Fruit fly (Drosophila melanogaster) whole organism, prepupa: Measurements from ENCODE around the gene gce.

Experiments used
- Blimp-1 ChIP-seq: fragments of 200-800 bp; sonication (Bioruptor generic); optimal IDR thresholded peaks from 3 replicates; lab custom pipeline; 2017; ENCODE audit warnings: missing biosample characterization, missing genetic modification characterization, mild to moderate bottlenecking, moderate library complexity, missing genetic modification reagents
- CG10669 ChIP-seq: fragments of 200-800 bp; sonication (Bioruptor generic); optimal IDR thresholded peaks from 3 replicates; lab custom pipeline; 2018; ENCODE audit warnings: missing biosample characterization, mild to moderate bottlenecking, missing genetic modification characterization, moderate library complexity
- CG11294 ChIP-seq: fragments of 200-800 bp; sonication (Bioruptor generic); IDR thresholded peaks from 2 replicates; pipeline ENCODE4 v1.3.6; 2022; ENCODE audit warnings: missing biosample characterization, missing genetic modification characterization
- CG11762 ChIP-seq: fragments of 200-800 bp; sonication (Bioruptor generic); optimal IDR thresholded peaks from 3 replicates; lab custom pipeline; 2016; ENCODE audit warnings: missing biosample characterization, missing genetic modification characterization; ENCODE audit not compliant: insufficient read depth
- CG15336 ChIP-seq: fragments of 200-800 bp; sonication (Bioruptor generic); IDR thresholded peaks from 2 replicates; pipeline ENCODE4 v1.3.6; 2022; ENCODE audit warnings: missing biosample characterization, missing genetic modification characterization
- CG1621 ChIP-seq: fragments of 200-800 bp; sonication (Bioruptor generic); optimal IDR thresholded peaks from 3 replicates; lab custom pipeline; 2018; ENCODE audit warnings: missing biosample characterization, mild to moderate bottlenecking, missing genetic modification characterization
- CG16779 ChIP-seq: fragments of 200-800 bp; sonication (Bioruptor generic); optimal IDR thresholded peaks from 3 replicates; lab custom pipeline; 2017; ENCODE audit warnings: missing biosample characterization, mild to moderate bottlenecking, missing genetic modification characterization
- CG3919 ChIP-seq: fragments of 200-800 bp; sonication (Bioruptor generic); optimal IDR thresholded peaks from 3 replicates; lab custom pipeline; 2016; ENCODE audit warnings: missing biosample characterization, missing genetic modification characterization
- CG6163 ChIP-seq: fragments of 200-800 bp; sonication (Bioruptor generic); IDR thresholded peaks from 3 replicates; pipeline ENCODE4 v1.3.6; 2022; ENCODE audit warnings: missing biosample characterization, missing genetic modification characterization
- CG6276 ChIP-seq: fragments of 200-800 bp; sonication (Bioruptor generic); optimal IDR thresholded peaks from 2 replicates; lab custom pipeline; 2017; ENCODE audit warnings: missing biosample characterization, mild to moderate bottlenecking, missing genetic modification characterization
- CG6792 ChIP-seq: fragments of 200-800 bp; sonication (Bioruptor generic); optimal IDR thresholded peaks from 3 replicates; lab custom pipeline; 2016; ENCODE audit warnings: missing biosample characterization, missing genetic modification characterization
- CG6808 ChIP-seq: fragments of 200-800 bp; sonication (Bioruptor generic); optimal IDR thresholded peaks from 3 replicates; lab custom pipeline; 2017; ENCODE audit warnings: missing biosample characterization, missing genetic modification characterization, mild to moderate bottlenecking, moderate library complexity, missing genetic modification reagents
- CG6854 ChIP-seq: fragments of 200-800 bp; sonication (Bioruptor generic); optimal IDR thresholded peaks from 2 replicates; lab custom pipeline; 2017; ENCODE audit warnings: missing biosample characterization, mild to moderate bottlenecking, missing genetic modification characterization
- CG8119 ChIP-seq: fragments of 200-800 bp; sonication (Bioruptor generic); IDR thresholded peaks from 3 replicates; pipeline ENCODE4 v1.3.6; 2022; ENCODE audit warnings: missing biosample characterization, missing genetic modification characterization
- CG8319 ChIP-seq: fragments of 200-800 bp; sonication (Bioruptor generic); optimal IDR thresholded peaks from 3 replicates; lab custom pipeline; 2016; ENCODE audit warnings: missing biosample characterization, missing genetic modification characterization
- CG9139 ChIP-seq: fragments of 200-800 bp; sonication (Bioruptor generic); optimal IDR thresholded peaks from 3 replicates; lab custom pipeline; 2017; ENCODE audit warnings: missing biosample characterization, mild to moderate bottlenecking, missing genetic modification characterization
- Eip75B ChIP-seq: fragments of 200-800 bp; sonication (Bioruptor generic); optimal IDR thresholded peaks from 3 replicates; lab custom pipeline; 2016; ENCODE audit warnings: missing biosample characterization, missing genetic modification characterization
- Eip78C ChIP-seq: fragments of 200-800 bp; sonication (Bioruptor generic); peaks from one replicate; lab custom pipeline; 2016; ENCODE audit warnings: missing biosample characterization, missing genetic modification characterization
- Eip93F ChIP-seq: fragments of 200-800 bp; sonication (Bioruptor generic); optimal IDR thresholded peaks from 2 replicates; lab custom pipeline; 2016; ENCODE audit warnings: missing biosample characterization, mild to moderate bottlenecking, missing genetic modification characterization
- Ets21C ChIP-seq: fragments of 200-800 bp; sonication (Bioruptor generic); optimal IDR thresholded peaks from 3 replicates; lab custom pipeline; 2016; ENCODE audit warnings: missing biosample characterization, missing genetic modification characterization
- Ets96B ChIP-seq: fragments of 200-800 bp; optimal IDR thresholded peaks from 2 replicates; lab custom pipeline; 2019; ENCODE audit warnings: missing biosample characterization, mild to moderate bottlenecking, missing genetic modification characterization, moderate library complexity
- Gug ChIP-seq: fragments of 200-800 bp; sonication (Bioruptor generic); IDR thresholded peaks from 2 replicates; pipeline ENCODE4 v1.3.6; 2022; ENCODE audit warnings: missing biosample characterization, missing genetic modification characterization
- Hr38 ChIP-seq: sonication (Bioruptor generic); optimal IDR thresholded peaks from 2 replicates; lab custom pipeline; 2016; ENCODE audit warnings: missing biosample characterization, missing genetic modification characterization
- Hr39 ChIP-seq: fragments of 200-800 bp; sonication (Bioruptor generic); optimal IDR thresholded peaks from 2 replicates; lab custom pipeline; 2016; ENCODE audit warnings: missing biosample characterization, missing genetic modification characterization
- Hr4 ChIP-seq: fragments of 200-800 bp; sonication (Bioruptor generic); optimal IDR thresholded peaks from 3 replicates; lab custom pipeline; 2016; ENCODE audit warnings: missing biosample characterization, missing genetic modification characterization
- Lpt ChIP-seq: fragments of 200-800 bp; sonication (Bioruptor generic); optimal IDR thresholded peaks from 3 replicates; lab custom pipeline; 2016; ENCODE audit warnings: missing biosample characterization, missing genetic modification characterization
- OdsH ChIP-seq: fragments of 200-800 bp; sonication (Bioruptor generic); optimal IDR thresholded peaks from 3 replicates; lab custom pipeline; 2016; ENCODE audit warnings: missing biosample characterization, missing genetic modification characterization
- Smox ChIP-seq: fragments of 200-800 bp; sonication (Bioruptor generic); optimal IDR thresholded peaks from 3 replicates; lab custom pipeline; 2016; ENCODE audit warnings: missing biosample characterization, missing genetic modification characterization
- Sox102F ChIP-seq: fragments of 200-800 bp; sonication (Bioruptor generic); optimal IDR thresholded peaks from 2 replicates; lab custom pipeline; 2016; ENCODE audit warnings: missing biosample characterization, mild to moderate bottlenecking, missing genetic modification characterization
- Sox14 ChIP-seq: fragments of 200-800 bp; sonication (Bioruptor generic); optimal IDR thresholded peaks from 3 replicates; lab custom pipeline; 2016; ENCODE audit warnings: missing biosample characterization, missing genetic modification characterization
- achi ChIP-seq: fragments of 200-800 bp; sonication (Bioruptor generic); optimal IDR thresholded peaks from 3 replicates; lab custom pipeline; 2016; ENCODE audit warnings: missing biosample characterization, missing genetic modification characterization
- acj6 ChIP-seq: fragments of 200-800 bp; sonication (Bioruptor generic); optimal IDR thresholded peaks from 3 replicates; lab custom pipeline; 2016; ENCODE audit warnings: missing biosample characterization, missing genetic modification characterization
- cyc ChIP-seq: fragments of 200-800 bp; sonication (Bioruptor generic); optimal IDR thresholded peaks from 3 replicates; lab custom pipeline; 2016; ENCODE audit warnings: missing biosample characterization, missing genetic modification characterization
- eg ChIP-seq: fragments of 200-800 bp; sonication (Bioruptor generic); IDR thresholded peaks from 3 replicates; pipeline ENCODE4 v1.3.6; 2022; ENCODE audit warnings: missing biosample characterization, missing genetic modification characterization
- esn ChIP-seq: fragments of 200-800 bp; sonication (Bioruptor generic); optimal IDR thresholded peaks from 2 replicates; lab custom pipeline; 2016; ENCODE audit warnings: missing biosample characterization, mild to moderate bottlenecking, missing genetic modification characterization, moderate library complexity
- fd59A ChIP-seq: fragments of 200-800 bp; sonication (Bioruptor generic); optimal IDR thresholded peaks from 2 replicates; lab custom pipeline; 2017; ENCODE audit warnings: missing biosample characterization, mild to moderate bottlenecking, missing genetic modification characterization, missing genetic modification reagents
- fkh ChIP-seq: fragments of 200-800 bp; sonication (Bioruptor generic); optimal IDR thresholded peaks from 3 replicates; lab custom pipeline; 2017; ENCODE audit warnings: missing biosample characterization, mild to moderate bottlenecking, missing genetic modification characterization, moderate library complexity
- lz ChIP-seq: fragments of 200-800 bp; sonication (Bioruptor generic); optimal IDR thresholded peaks from 3 replicates; lab custom pipeline; 2016; ENCODE audit warnings: missing biosample characterization, missing genetic modification characterization
- pdm3 ChIP-seq: fragments of 200-800 bp; sonication (Bioruptor generic); optimal IDR thresholded peaks from 3 replicates; lab custom pipeline; 2016; ENCODE audit warnings: missing biosample characterization, missing genetic modification characterization
- salr ChIP-seq, 2 experiments: fragments of 200-800 bp; sonication (Bioruptor generic); optimal IDR thresholded peaks; 3 replicates each; lab custom pipeline; 2016 to 2018; ENCODE audit warnings: missing biosample characterization in 2 of 2, missing genetic modification characterization in 2 of 2, mild to moderate bottlenecking in 1 of 2
- ss ChIP-seq, 2 experiments: fragments of 200-800 bp; sonication (Bioruptor generic); optimal IDR thresholded peaks; 2 replicates in 1 of 2; 3 replicates in 1 of 2; lab custom pipeline; 2017 to 2018; ENCODE audit warnings: mild to moderate bottlenecking in 2 of 2, missing biosample characterization in 2 of 2, missing genetic modification characterization in 2 of 2, moderate library complexity in 1 of 2
- svp ChIP-seq: fragments of 200-800 bp; sonication (Bioruptor generic); peaks from one replicate; lab custom pipeline; 2016; ENCODE audit warnings: missing biosample characterization, missing genetic modification characterization
- topi ChIP-seq: fragments of 200-800 bp; sonication (Bioruptor generic); optimal IDR thresholded peaks from 3 replicates; lab custom pipeline; 2016; ENCODE audit warnings: missing biosample characterization, missing genetic modification characterization

Gene gce

DNA sequence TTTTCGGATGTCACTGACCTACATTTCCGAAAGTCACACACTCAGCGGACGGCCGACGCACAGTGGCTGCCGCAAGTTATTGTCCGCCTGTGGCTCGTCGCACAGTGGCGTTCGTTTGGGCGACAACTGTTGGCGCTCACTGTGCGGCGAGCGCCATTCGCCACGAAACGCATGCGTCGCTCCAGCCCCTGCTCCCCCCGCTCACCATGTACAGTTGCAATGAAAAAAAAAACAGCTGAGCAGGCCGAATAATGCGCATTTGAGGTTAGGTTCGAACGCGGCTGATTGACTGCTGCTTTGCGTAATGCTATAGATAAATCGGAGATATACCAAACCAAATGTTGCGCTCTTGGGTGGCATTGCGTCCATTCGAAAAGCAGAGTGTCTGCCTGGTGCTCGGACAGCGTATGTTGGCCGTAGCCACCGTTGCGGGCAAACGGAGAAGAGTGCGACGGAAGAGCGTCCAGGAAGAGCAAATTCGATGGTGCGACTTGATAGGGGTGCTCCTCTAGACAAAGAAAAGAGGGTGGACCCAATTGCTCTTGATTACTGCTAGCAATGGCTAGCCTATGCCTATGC, 25.8 kb downstream of the gce start (continued):
- TF ChIP-seq CG6163 (GFP tag; lab: Robert Waterston, UW), result peak; percentile 92
- peak; percentile 80 for TF ChIP-seq Ets21C
- TF ChIP-seq CG11762 (GFP tag; lab: Kevin White, UChicago), result peak; percentile 14
- peak; percentile 65 for TF ChIP-seq CG6808 (GFP tag; lab: Kevin White, UChicago)
- peak; percentile 93 for TF ChIP-seq Eip75B
- peak; percentile 68 for TF ChIP-seq Eip93F (GFP tag; lab: Kevin White, UChicago)
- peak; percentile 75 for TF ChIP-seq Hr4
- no peak for TF ChIP-seq acj6 (GFP tag; lab: Kevin White, UChicago)
- TF ChIP-seq Sox102F (GFP tag; lab: Kevin White, UChicago), result peak; percentile 71
- TF ChIP-seq CG15336 (GFP tag; lab: Robert Waterston, UW), result peak; percentile 78
- TF ChIP-seq topi, result peak; percentile 82
- TF ChIP-seq CG9139 (GFP tag; lab: Kevin White, UChicago), result peak; percentile 7
- peak; percentile 38 for TF ChIP-seq fd59A (GFP tag; lab: Kevin White, UChicago)
- peak; percentile 68 for TF ChIP-seq CG11294 (GFP tag; lab: Robert Waterston, UW)
- TF ChIP-seq fkh, result no peak
- TF ChIP-seq CG6792 (GFP tag; lab: Kevin White, UChicago), result peak; percentile 81
- TF ChIP-seq CG8319 (GFP tag; lab: Kevin White, UChicago), result peak; percentile 65
- TF ChIP-seq pdm3, result peak; percentile 85
- no peak for TF ChIP-seq Hr38 (GFP tag; lab: Kevin White, UChicago)
- peak; percentile 84 for TF ChIP-seq lz (GFP tag; lab: Kevin White, UChicago)
- peak; percentile 87 for TF ChIP-seq cyc (GFP tag; lab: Kevin White, UChicago)

DNA sequence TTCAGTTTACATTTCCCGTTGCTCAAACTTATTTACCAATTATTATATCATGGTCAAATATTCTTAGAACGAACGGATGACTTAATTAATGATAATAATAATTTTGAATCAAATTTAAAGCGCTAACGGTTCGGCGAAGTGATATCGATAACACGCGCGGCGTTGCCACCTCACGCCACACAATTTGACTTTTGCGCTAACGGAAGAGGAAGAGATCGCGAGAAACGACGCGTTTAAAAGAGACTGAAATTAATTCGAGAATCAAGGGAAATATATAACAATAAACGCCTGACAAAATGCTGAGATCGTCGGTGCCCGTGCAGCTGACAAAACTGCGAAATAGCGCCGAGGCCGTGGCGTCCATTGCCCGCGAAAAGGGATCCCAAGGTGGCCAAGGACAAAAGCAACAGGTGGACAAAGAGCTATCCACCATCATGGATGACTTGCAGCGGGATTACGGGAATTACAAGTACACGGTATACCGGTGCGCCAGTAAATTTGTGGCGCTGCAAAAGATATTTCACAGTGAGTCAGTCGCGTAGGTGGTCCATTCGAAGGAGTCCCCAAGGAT, 30.7 kb downstream of the gce start, which contains the start of gene dah:
TSS of gene dah (plus strand) at position 195 of the 571 bp plus-strand sequence.
- no peak for TF ChIP-seq CG10669 (GFP tag; lab: Kevin White, UChicago)
- TF ChIP-seq Hr38 (GFP tag; lab: Kevin White, UChicago), result no peak
- no peak for TF ChIP-seq OdsH
- peak; percentile 29 for TF ChIP-seq Eip78C
- TF ChIP-seq CG1621, result no peak

DNA sequence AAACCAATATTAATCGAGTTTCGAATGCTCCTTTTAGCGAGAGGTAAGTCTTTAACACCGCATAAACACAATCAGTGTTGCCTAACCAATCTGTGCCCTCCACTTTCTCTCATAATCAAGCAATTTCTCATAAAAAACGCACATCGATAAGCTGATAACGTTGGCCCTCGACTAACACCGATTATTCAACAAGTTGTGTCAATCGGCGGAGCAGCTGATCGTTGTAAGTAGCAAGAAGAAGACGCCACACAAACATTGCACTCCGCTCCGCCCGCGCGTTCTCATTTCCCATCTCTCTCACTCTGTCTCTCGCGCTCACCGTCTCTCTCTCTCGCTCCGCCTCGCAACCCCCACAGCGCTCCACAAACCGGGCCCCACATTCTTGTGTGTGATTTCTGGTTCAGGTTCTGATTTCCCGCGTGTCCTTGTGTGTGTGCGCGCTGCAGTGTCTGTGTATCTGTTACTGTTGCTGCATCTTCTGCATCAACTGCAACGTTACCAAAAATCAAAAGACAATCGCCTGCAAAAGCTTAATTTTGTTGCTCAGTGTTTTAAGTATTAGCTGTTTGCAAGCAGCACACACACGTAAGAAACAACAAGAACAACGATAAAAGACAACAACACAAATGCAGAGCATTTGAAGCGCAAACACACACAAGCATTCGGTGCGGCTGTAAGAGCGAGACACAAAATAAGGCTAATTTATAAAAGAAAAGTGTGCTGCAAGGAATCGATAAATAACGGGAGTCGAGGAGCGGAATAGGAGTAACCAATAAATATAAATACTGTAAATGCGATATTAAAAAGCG, 35.7 kb downstream of the gce start, which contains the start of the genes CG9114 and HDAC6:
TSS of gene CG9114 (minus strand) at position 89 of the 809 bp plus-strand sequence.
TSS of gene HDAC6 (plus strand) at position 245 of the 809 bp plus-strand sequence.
- TF ChIP-seq CG8119 (GFP tag; lab: Robert Waterston, UW) (no peak), pdm3 (no peak), fkh (peak; percentile 68), CG10669 (GFP tag; lab: Kevin White, UChicago) (no peak), Hr39 (GFP tag; lab: Kevin White, UChicago) (no peak), CG8319 (GFP tag; lab: Kevin White, UChicago) (no peak), Sox102F (GFP tag; lab: Kevin White, UChicago) (no peak), achi (GFP tag; lab: Kevin White, UChicago) (no peak), Blimp-1 (GFP tag; lab: Kevin White, UChicago) (no peak), CG6163 (GFP tag; lab: Robert Waterston, UW) (peak; percentile 53; the same call in 1 of the 3 replicates), Eip93F (GFP tag; lab: Kevin White, UChicago) (no peak), Smox (GFP tag; lab: Kevin White, UChicago) (no peak), Ets96B (no peak), Ets21C (no peak), CG15336 (GFP tag; lab: Robert Waterston, UW) (no peak), fd59A (GFP tag; lab: Kevin White, UChicago) (no peak), ss (GFP tag; optimal IDR thresholded peaks at IDR 0.05; lab: Kevin White, UChicago) (peak; percentile 3 to 9), esn (GFP tag; lab: Kevin White, UChicago) (peak; percentile 15), Eip75B (peak; percentile 40), CG16779 (tag; lab: Kevin White, UChicago) (no peak), topi (peak; percentile 12), salr (GFP tag; optimal IDR thresholded peaks at IDR 0.05; lab: Kevin White, UChicago) (no peak), CG6854 (GFP tag; lab: Kevin White, UChicago) (no peak), Gug (GFP tag; lab: Robert Waterston, UW) (0 out of 2 replicates have a peak, but pooled peaks have one; percentile 13), CG9139 (GFP tag; lab: Kevin White, UChicago) (no peak), CG6276 (GFP tag; lab: Kevin White, UChicago) (no peak), eg (GFP tag; lab: Robert Waterston, UW) (peak; percentile 38; the same call in 1 of the 3 replicates), CG3919 (peak; percentile 27), Eip78C (peak; percentile 59), Sox14 (GFP tag; lab: Kevin White, UChicago) (peak; percentile 35), svp (GFP tag; lab: Kevin White, UChicago) (peak; percentile 84), Lpt (GFP tag; lab: Kevin White, UChicago) (peak; percentile 31)
